Fruit fly (Drosophila melanogaster) whole organism, wandering third instar larva: ENCODE measurements around the gene Pld3.

Experiments
- CG9705 ChIP-seq: fragments of 200-800 bp; sonication (Bioruptor generic); optimal IDR thresholded peaks from 2 replicates; lab custom pipeline; 2018; ENCODE audit warnings: missing biosample characterization, mild to moderate bottlenecking, missing genetic modification characterization
- Hr78 ChIP-seq: fragments of >200 bp; optimal IDR thresholded peaks from 2 replicates; lab custom pipeline; 2017; ENCODE audit warnings: missing biosample characterization, missing genetic modification characterization
- dl ChIP-seq, 2 experiments: fragments of 175-275, 200-275 bp in 1 of 2; fragments of 200-275 bp in 1 of 2; sonication (Bioruptor generic); optimal IDR thresholded peaks; lab custom pipeline; 2018; ENCODE audit warnings: mild to moderate bottlenecking in 2 of 2, missing biosample characterization in 2 of 2, missing genetic modification characterization in 2 of 2, moderate library complexity in 2 of 2; ENCODE audit not compliant: partially characterized antibody in 2 of 2, insufficient read depth in 1 of 2
- sv ChIP-seq: fragments of 200-800 bp; sonication (Bioruptor generic); optimal IDR thresholded peaks from 3 replicates; lab custom pipeline; 2016; ENCODE audit warnings: missing biosample characterization, missing genetic modification characterization
- usp ChIP-seq: fragments of >200 bp; optimal IDR thresholded peaks from 2 replicates; lab custom pipeline; 2017; ENCODE audit warnings: missing biosample characterization, missing genetic modification characterization

dm6 chr2L:21111849-21112248 is 46.8 kb upstream of the Pld3 start:
- TF ChIP-seq CG9705 (GFP tag; lab: Kevin White, UChicago) (no peak), usp (GFP tag; lab: Kevin White, UChicago) (no peak), sv (GFP tag; lab: Kevin White, UChicago) (no peak), Hr78 (GFP tag; lab: Kevin White, UChicago) (no peak), dl (GFP tag; optimal IDR thresholded peaks at IDR 0.05; lab: Kevin White, UChicago; ENCODE audit: insufficient read depth in 1 of 2, partially characterized antibody in 2 of 2) (no peak)
